Worm (Caenorhabditis elegans): Measurements from ENCODE around the gene ZK550.2.
A peak's percentile ranks its signal among the peaks of the same experiment; 100 is the strongest.

Gene ZK550.2

ce11 chrIV:17278363-17278762 is 33.0 kb downstream of the ZK550.2 start:
- TF ChIP-seq Y105C5A.15 (GFP tag; IDR thresholded peaks at IDR 0.05) (peak; percentile 50; the same call in 1 of the 2 replicates), nhr-102 (tag; optimal IDR thresholded peaks at IDR 0.05) (peak; percentile 86), lin-38 (GFP tag; IDR thresholded peaks at IDR 0.05) (peak; percentile 90), lsy-2 (tag; optimal IDR thresholded peaks at IDR 0.05) (peak; percentile 91 to 95), lin-29 (GFP tag; IDR thresholded peaks at IDR 0.05) (peak; percentile 87), tag-97 (GFP tag; IDR thresholded peaks at IDR 0.05) (no peak), unc-62 (GFP tag; optimal IDR thresholded peaks at IDR 0.05 in 1 of 2) (peak; percentile 31 to 97), unc-62 (tag; optimal IDR thresholded peaks at IDR 0.05) (no peak), skn-1 (tag; optimal IDR thresholded peaks at IDR 0.05) (peak; percentile 76), egl-43 (GFP tag; IDR thresholded peaks at IDR 0.05) (peak; percentile 94), lir-3 (tag; optimal IDR thresholded peaks at IDR 0.05) (no peak), daf-19 (GFP tag; conservative IDR thresholded peaks at IDR 0.05) (peak; percentile 90), ztf-11 (tag; optimal IDR thresholded peaks at IDR 0.05) (no peak), nhr-41 (GFP tag; IDR thresholded peaks at IDR 0.05) (peak; percentile 81), pqm-1 (tag; optimal IDR thresholded peaks at IDR 0.05) (peak; percentile 36), hmg-1.1 (GFP tag; IDR thresholded peaks at IDR 0.05) (peak; percentile 98), dmd-8 (GFP tag; IDR thresholded peaks at IDR 0.05) (no peak), fkh-10 (GFP tag; optimal IDR thresholded peaks at IDR 0.05) (peak; percentile 99), mxl-2 (GFP tag; conservative IDR thresholded peaks at IDR 0.05) (peak; percentile 64; the same call in 1 of the 2 replicates), daf-16 (GFP tag; optimal IDR thresholded peaks at IDR 0.05) (peak; percentile 10 to 80), daf-16 (tag; optimal IDR thresholded peaks at IDR 0.05) (peak; percentile 39), Y5F2A.4 (GFP tag; optimal IDR thresholded peaks at IDR 0.05) (peak; percentile 55), spr-1 (tag; optimal IDR thresholded peaks at IDR 0.05) (peak; percentile 92), cey-2 (tag; optimal IDR thresholded peaks at IDR 0.05; ENCODE audit: borderline replicate concordance, insufficient read depth) (no peak), tra-1 (GFP tag; IDR thresholded peaks at IDR 0.05) (peak; percentile 97), hif-1 (tag; optimal IDR thresholded peaks at IDR 0.05) (peak; percentile 70 to 97), dve-1 (tag; optimal IDR thresholded peaks at IDR 0.05; ENCODE audit: insufficient read depth) (peak; percentile 98), nhr-28 (tag; optimal IDR thresholded peaks at IDR 0.05) (peak; percentile 92), T20F7.1 (GFP tag; optimal IDR thresholded peaks at IDR 0.05) (peak; percentile 90), lin-39 (tag; optimal IDR thresholded peaks at IDR 0.05) (peak; percentile 58), ceh-62 (tag; optimal IDR thresholded peaks at IDR 0.05) (no peak), nhr-48 (tag; optimal IDR thresholded peaks at IDR 0.05) (peak; percentile 92), fos-1 (tag; optimal IDR thresholded peaks at IDR 0.05) (peak; percentile 62), saeg-2 (GFP tag; IDR thresholded peaks at IDR 0.05) (peak; percentile 88), R02D3.7 (tag; optimal IDR thresholded peaks at IDR 0.05) (no peak), mdt-29 (GFP tag; IDR thresholded peaks at IDR 0.05) (peak; percentile 100), attf-4 (tag; optimal IDR thresholded peaks at IDR 0.05) (no peak), nhr-237 (tag; optimal IDR thresholded peaks at IDR 0.05) (peak; percentile 22), nhr-25 (tag; optimal IDR thresholded peaks at IDR 0.05; ENCODE audit: borderline replicate concordance, insufficient read depth) (peak; percentile 96), D1046.2 (GFP tag; IDR thresholded peaks at IDR 0.05) (peak; percentile 95), daf-12 (tag; optimal IDR thresholded peaks at IDR 0.05) (no peak), ceh-28 (tag; optimal IDR thresholded peaks at IDR 0.05) (peak; percentile 19), F10B5.3 (tag; optimal IDR thresholded peaks at IDR 0.05) (peak; percentile 78), lin-1 (GFP tag; IDR thresholded peaks at IDR 0.05) (peak; percentile 60; the same call in 1 of the 2 replicates), daf-8 (GFP tag; IDR thresholded peaks at IDR 0.05) (0 out of 2 replicates have a peak, but pooled peaks have one; percentile 46), madf-9 (GFP tag; conservative IDR thresholded peaks at IDR 0.05) (peak; percentile 88), dpl-1 (GFP tag; optimal IDR thresholded peaks at IDR 0.05) (peak; percentile 82), ceh-44 (GFP tag; IDR thresholded peaks at IDR 0.05) (peak; percentile 50; the same call in 1 of the 2 replicates), snpc-4 (tag; optimal IDR thresholded peaks at IDR 0.05) (peak; percentile 27), ceh-20 (GFP tag; IDR thresholded peaks at IDR 0.05) (peak; percentile 96), unc-130 (GFP tag; optimal IDR thresholded peaks at IDR 0.05) (peak; percentile 85)
